Worm (Caenorhabditis elegans) whole organism, midembryonic: Measurements from ENCODE around the gene F49F1.17.
"Not testable (repeated sequence)": the region's sequence is repeated elsewhere in the genome, so short reads cannot be mapped to it uniquely, and the experiment has no call there.

Experiments
- T22C8.4 ChIP-seq: fragments of 200-800 bp; sonication (Bioruptor generic); IDR thresholded peaks from 2 replicates; pipeline ENCODE4 v1.3.6; 2022; ENCODE audit warnings: missing genetic modification characterization, missing compliant biosample characterization
- cog-1 ChIP-seq: sonication (generic microtip); optimal IDR thresholded peaks from 2 replicates; lab custom pipeline; 2016; ENCODE audit warnings: missing genetic modification characterization, missing compliant biosample characterization
- flt-1 ChIP-seq: fragments of 200-800 bp; sonication (Bioruptor generic); IDR thresholded peaks from 2 replicates; pipeline ENCODE4 v1.3.6; 2022; ENCODE audit warnings: missing genetic modification characterization, missing compliant biosample characterization
- klf-2 ChIP-seq: fragments of 200-800 bp; sonication (Bioruptor generic); conservative IDR thresholded peaks from 2 replicates; pipeline ENCODE4 v1.3.6; 2022; ENCODE audit warnings: missing genetic modification reagents, missing genetic modification characterization, missing compliant biosample characterization
- med-1 ChIP-seq: sonication (generic microtip); optimal IDR thresholded peaks from 2 replicates; lab custom pipeline; 2017; ENCODE audit warnings: missing genetic modification characterization, mild to moderate bottlenecking, missing compliant biosample characterization, antibody characterized with exemption, missing genetic modification reagents; ENCODE audit not compliant: insufficient read depth
- ref-1 ChIP-seq: fragments of 200-800 bp; sonication (Bioruptor generic); conservative IDR thresholded peaks from 2 replicates; pipeline ENCODE4 v1.3.6; 2022; ENCODE audit warnings: missing genetic modification reagents, missing genetic modification characterization, missing compliant biosample characterization
- tab-1 ChIP-seq: fragments of 200-800 bp; sonication (Bioruptor generic); IDR thresholded peaks from 2 replicates; pipeline ENCODE4 v1.3.6; 2022; ENCODE audit warnings: missing genetic modification characterization, missing compliant biosample characterization
- ztf-23 ChIP-seq: fragments of 200-800 bp; sonication (Bioruptor generic); IDR thresholded peaks from 2 replicates; pipeline ENCODE4 v1.3.6; 2022; ENCODE audit warnings: missing genetic modification reagents, missing genetic modification characterization, missing compliant biosample characterization
- ztf-29 ChIP-seq: fragments of 200-800 bp; sonication (Bioruptor generic); IDR thresholded peaks from 2 replicates; pipeline ENCODE4 v1.3.6; 2022; ENCODE audit warnings: missing genetic modification reagents, missing genetic modification characterization, missing compliant biosample characterization

Gene F49F1.17

ce11 chrIV:4139022-4139421 is 3.4 kb upstream of the F49F1.17 start, which contains the start of gene F49F1.10:
TSS of gene F49F1.10 (minus strand) at chrIV:4139122.
- TF ChIP-seq ztf-29 (GFP tag; lab: Robert Waterston, UW) (no peak), T22C8.4 (GFP tag; lab: Robert Waterston, UW) (no peak), med-1 (no peak), flt-1 (GFP tag; lab: Robert Waterston, UW) (no peak), cog-1 (tag; lab: Kevin White, UChicago) (no peak), klf-2 (no peak), ref-1 (GFP tag; lab: Robert Waterston, UW) (no peak), ztf-23 (GFP tag; lab: Robert Waterston, UW) (no peak), tab-1 (GFP tag; lab: Robert Waterston, UW) (no peak)

- TF ChIP-seq flt-1 (GFP tag; lab: Robert Waterston, UW) = no peak
- no peak for TF ChIP-seq tab-1 (GFP tag; lab: Robert Waterston, UW)
- TF ChIP-seq T22C8.4 (GFP tag; lab: Robert Waterston, UW) = no peak
- no peak for TF ChIP-seq ref-1 (GFP tag; lab: Robert Waterston, UW)
- TF ChIP-seq cog-1 (tag; lab: Kevin White, UChicago) = no peak
- no peak for TF ChIP-seq ztf-23 (GFP tag; lab: Robert Waterston, UW)
- TF ChIP-seq klf-2 = no peak
- no peak for TF ChIP-seq med-1
- TF ChIP-seq ztf-29 (GFP tag; lab: Robert Waterston, UW) = no peak
These were observed 1.8 kb upstream of the F49F1.17 start, which contains the start of gene F49F1.9 for ce11 chrIV:4137472-4137871. TSS of gene F49F1.9 (minus strand) at chrIV:4137572.

- TF ChIP-seq T22C8.4, tab-1, ztf-29 (GFP tag; lab: Robert Waterston, UW): not testable (repeated sequence)
These were observed 10.0 kb downstream of the F49F1.17 start, which contains the start of gene F49F1.7 for ce11 chrIV:4125657-4126056. TSS of gene F49F1.7 (minus strand) at chrIV:4125757.

- TF ChIP-seq klf-2 (no peak), med-1 (no peak), ztf-23 (GFP tag; lab: Robert Waterston, UW) (no peak), ref-1 (GFP tag; lab: Robert Waterston, UW) (no peak), flt-1 (GFP tag; lab: Robert Waterston, UW) (no peak), ztf-29 (GFP tag; lab: Robert Waterston, UW) (no peak), cog-1 (tag; lab: Kevin White, UChicago) (no peak), tab-1 (GFP tag; lab: Robert Waterston, UW) (no peak), T22C8.4 (GFP tag; lab: Robert Waterston, UW) (no peak)
These were observed 12.6 kb downstream of the F49F1.17 start, which contains the start of gene mul-1 for ce11 chrIV:4123083-4123482. TSS of gene mul-1 (minus strand) at chrIV:4123166.

- TF ChIP-seq ref-1 (GFP tag; lab: Robert Waterston, UW) = no peak
- TF ChIP-seq ztf-29 (GFP tag; lab: Robert Waterston, UW) = no peak
- no peak for TF ChIP-seq flt-1 (GFP tag; lab: Robert Waterston, UW)
- TF ChIP-seq med-1 = no peak
- no peak for TF ChIP-seq ztf-23 (GFP tag; lab: Robert Waterston, UW)
- no peak for TF ChIP-seq cog-1 (tag; lab: Kevin White, UChicago)
- no peak for TF ChIP-seq tab-1 (GFP tag; lab: Robert Waterston, UW)
- no peak for TF ChIP-seq T22C8.4 (GFP tag; lab: Robert Waterston, UW)
- no peak for TF ChIP-seq klf-2
These were observed 14.6 kb downstream of the F49F1.17 start for ce11 chrIV:4121055-4121454.

- TF ChIP-seq klf-2 (no peak), ztf-29 (GFP tag; lab: Robert Waterston, UW) (no peak), tab-1 (GFP tag; lab: Robert Waterston, UW) (no peak), flt-1 (GFP tag; lab: Robert Waterston, UW) (no peak), ref-1 (GFP tag; lab: Robert Waterston, UW) (no peak), cog-1 (tag; lab: Kevin White, UChicago) (no peak), ztf-23 (GFP tag; lab: Robert Waterston, UW) (no peak)
These were observed 15.4 kb downstream of the F49F1.17 start, which contains the start of gene F49F1.5 for ce11 chrIV:4120263-4120662. TSS of gene F49F1.5 (minus strand) at chrIV:4120415.

- TF ChIP-seq flt-1 (GFP tag; lab: Robert Waterston, UW) (no peak), tab-1 (GFP tag; lab: Robert Waterston, UW) (no peak), T22C8.4 (GFP tag; lab: Robert Waterston, UW) (no peak), ztf-23 (GFP tag; lab: Robert Waterston, UW) (no peak), ref-1 (GFP tag; lab: Robert Waterston, UW) (no peak), ztf-29 (GFP tag; lab: Robert Waterston, UW) (no peak), cog-1 (tag; lab: Kevin White, UChicago) (no peak), klf-2 (no peak)
These were observed 18.2 kb downstream of the F49F1.17 start, which contains the start of gene drd-50 for ce11 chrIV:4117432-4117831. TSS of gene drd-50 (plus strand) at chrIV:4117732.

ce11 chrIV:4115634-4116033 is 20.0 kb downstream of the F49F1.17 start, which contains the start of the genes F49F1.4 and F49F1.2:
TSS of gene F49F1.4 (minus strand) at chrIV:4115734.
TSS of gene F49F1.2 (plus strand) at chrIV:4115943.
- no peak for TF ChIP-seq med-1
- TF ChIP-seq flt-1 (GFP tag; lab: Robert Waterston, UW) = no peak
- no peak for TF ChIP-seq cog-1 (tag; lab: Kevin White, UChicago)
- TF ChIP-seq ztf-29 (GFP tag; lab: Robert Waterston, UW) = no peak

ce11 chrIV:4114526-4114925 is 21.1 kb downstream of the F49F1.17 start, which contains the start of gene F49F1.15:
TSS of gene F49F1.15 (minus strand) at chrIV:4114626.
- TF ChIP-seq flt-1 (GFP tag; lab: Robert Waterston, UW) = no peak
- no peak for TF ChIP-seq ref-1 (GFP tag; lab: Robert Waterston, UW)
- TF ChIP-seq cog-1 (tag; lab: Kevin White, UChicago) = no peak

- TF ChIP-seq ref-1 (GFP tag; lab: Robert Waterston, UW) (no peak), flt-1 (GFP tag; lab: Robert Waterston, UW) (no peak), klf-2 (no peak), T22C8.4 (GFP tag; lab: Robert Waterston, UW) (no peak), med-1 (no peak), tab-1 (GFP tag; lab: Robert Waterston, UW) (no peak), ztf-29 (GFP tag; lab: Robert Waterston, UW) (no peak), ztf-23 (GFP tag; lab: Robert Waterston, UW) (no peak)
These were observed 23.3 kb downstream of the F49F1.17 start, which contains the start of gene F49F1.14 for ce11 chrIV:4112387-4112786. TSS of gene F49F1.14 (minus strand) at chrIV:4112487.
